Worm (Caenorhabditis elegans): ENCODE results near the gene D1014.13.

Gene D1014.13

DNA sequence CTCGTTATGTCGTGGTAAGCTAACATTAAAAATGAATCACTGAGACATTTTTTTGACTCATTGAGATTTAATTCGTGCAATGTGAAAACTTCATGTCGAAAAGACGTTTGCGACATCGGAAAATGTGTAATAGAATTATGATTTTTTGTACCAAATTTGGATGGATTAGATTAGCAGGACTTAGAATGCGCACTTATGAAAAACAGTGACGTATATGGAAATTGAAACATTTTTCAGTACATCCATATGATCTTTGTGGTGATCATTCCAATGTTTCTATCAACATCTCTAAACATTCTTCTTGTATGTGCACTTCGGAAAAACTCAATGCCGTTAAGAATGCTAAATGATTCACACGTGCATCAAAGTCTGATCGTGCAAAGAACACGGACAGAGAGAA is 914 bp upstream of the D1014.13 start:
- TF ChIP-seq elt-1 (tag; optimal IDR thresholded peaks at IDR 0.05), result no peak
- no peak for TF ChIP-seq lin-15B (tag; optimal IDR thresholded peaks at IDR 0.05)
- no peak for TF ChIP-seq eor-1 (tag; optimal IDR thresholded peaks at IDR 0.05)
- no peak for TF ChIP-seq fkh-2 (tag; optimal IDR thresholded peaks at IDR 0.05)
- TF ChIP-seq fkh-10 (GFP tag; optimal IDR thresholded peaks at IDR 0.05), result no peak

DNA sequence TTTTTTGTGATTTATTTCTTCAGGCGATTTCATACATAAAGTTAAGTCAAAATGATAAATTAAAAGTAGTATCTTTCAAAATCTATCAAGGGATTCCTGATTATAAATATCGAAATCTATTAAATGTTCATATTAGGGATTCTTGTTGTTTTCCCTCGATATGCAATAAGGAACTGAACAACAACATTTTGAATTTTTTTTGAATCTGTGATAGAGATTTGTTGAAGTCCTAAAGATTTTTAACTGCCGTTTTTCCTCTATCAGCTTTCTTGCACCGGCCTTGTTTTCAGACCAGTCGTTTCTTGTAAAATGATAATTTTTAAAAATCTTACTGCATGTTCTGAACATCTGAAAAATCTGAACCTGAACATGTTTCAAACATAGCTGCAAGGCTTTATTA is 10.3 kb downstream of the D1014.13 start:
- TF ChIP-seq fkh-10 (GFP tag; optimal IDR thresholded peaks at IDR 0.05) (no peak), skn-1 (tag; optimal IDR thresholded peaks at IDR 0.05) (no peak), lin-15B (tag; optimal IDR thresholded peaks at IDR 0.05) (no peak), jun-1 (tag; optimal IDR thresholded peaks at IDR 0.05) (no peak), nhr-76 (tag; optimal IDR thresholded peaks at IDR 0.05) (no peak), nhr-77 (tag; optimal IDR thresholded peaks at IDR 0.05) (no peak), nhr-12 (tag; optimal IDR thresholded peaks at IDR 0.05) (no peak), R02D3.7 (tag; optimal IDR thresholded peaks at IDR 0.05) (no peak), fos-1 (tag; optimal IDR thresholded peaks at IDR 0.05) (no peak), tbx-2 (tag; optimal IDR thresholded peaks at IDR 0.05) (no peak), elt-3 (tag; optimal IDR thresholded peaks at IDR 0.05) (no peak), ama-1 (optimal IDR thresholded peaks at IDR 0.05) (no peak), ceh-28 (tag; optimal IDR thresholded peaks at IDR 0.05) (no peak), pha-4 (tag; optimal IDR thresholded peaks at IDR 0.05) (no peak), nhr-28 (tag; optimal IDR thresholded peaks at IDR 0.05) (no peak), unc-62 (GFP tag; optimal IDR thresholded peaks at IDR 0.05) (no peak), lsy-12 (tag; optimal IDR thresholded peaks at IDR 0.05) (no peak), nhr-67 (tag; optimal IDR thresholded peaks at IDR 0.05) (no peak)

DNA sequence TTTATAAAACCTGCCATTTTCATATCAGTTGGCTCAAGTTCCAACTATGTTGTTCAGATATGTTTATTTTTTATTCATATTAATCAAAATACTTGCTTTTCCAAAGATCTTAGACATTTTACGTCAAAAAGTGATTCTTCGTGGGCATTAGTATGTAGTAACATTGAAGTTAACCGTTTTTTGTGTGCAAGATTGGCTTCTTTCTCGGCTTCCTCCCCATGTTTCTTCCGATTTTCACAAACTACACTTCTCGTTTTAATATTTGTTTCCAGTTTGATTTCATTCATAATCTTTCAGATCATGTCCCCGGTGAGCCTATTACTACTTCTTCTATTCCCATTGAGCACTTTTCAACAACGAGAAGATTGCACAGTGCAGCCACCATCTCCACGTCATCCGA is 12.0 kb downstream of the D1014.13 start, which contains the start of gene sul-2:
TSS of gene sul-2 (plus strand) at position 301 of the 400 bp plus-strand sequence.
- TF ChIP-seq elt-3 (tag; optimal IDR thresholded peaks at IDR 0.05) (no peak), jun-1 (tag; optimal IDR thresholded peaks at IDR 0.05) (no peak), nhr-237 (tag; optimal IDR thresholded peaks at IDR 0.05) (no peak), nhr-77 (tag; optimal IDR thresholded peaks at IDR 0.05) (no peak), mdl-1 (tag; optimal IDR thresholded peaks at IDR 0.05) (no peak), nhr-43 (tag; optimal IDR thresholded peaks at IDR 0.05; ENCODE audit: poor library complexity, severe bottlenecking) (no peak), fkh-10 (GFP tag; optimal IDR thresholded peaks at IDR 0.05) (no peak), R02D3.7 (tag; optimal IDR thresholded peaks at IDR 0.05) (no peak), ztf-11 (tag; optimal IDR thresholded peaks at IDR 0.05) (no peak), nhr-12 (tag; optimal IDR thresholded peaks at IDR 0.05) (no peak), nhr-28 (tag; optimal IDR thresholded peaks at IDR 0.05) (no peak), snpc-4 (tag; optimal IDR thresholded peaks at IDR 0.05) (no peak), lin-39 (tag; optimal IDR thresholded peaks at IDR 0.05) (no peak), sea-2 (GFP tag; optimal IDR thresholded peaks at IDR 0.05) (no peak)

DNA sequence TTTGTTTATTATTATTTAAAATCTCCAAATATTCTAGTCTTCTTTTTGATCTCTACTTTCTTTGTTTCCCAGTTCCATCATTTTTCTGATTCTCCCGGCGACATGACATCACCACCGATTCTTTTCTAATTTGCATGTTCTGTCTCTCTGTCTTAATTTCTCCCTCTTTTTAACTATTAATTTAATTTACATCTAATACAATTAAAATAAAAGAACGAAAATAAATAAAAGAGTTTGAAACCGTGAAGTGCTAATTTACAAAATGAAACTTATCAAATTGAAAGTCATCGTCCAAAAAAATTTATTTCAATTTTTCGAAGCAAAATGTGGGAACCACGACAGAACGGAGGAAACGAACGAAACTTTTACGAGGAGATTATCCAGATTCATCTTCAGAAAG is 14.2 kb downstream of the D1014.13 start, which contains the start of gene F20D6.6:
TSS of gene F20D6.6 (plus strand) at position 301 of the 400 bp plus-strand sequence.
- TF ChIP-seq pha-4 (tag; optimal IDR thresholded peaks at IDR 0.05) (no peak), jun-1 (tag; optimal IDR thresholded peaks at IDR 0.05) (no peak), elt-2 (tag; optimal IDR thresholded peaks at IDR 0.05) (no peak), tbx-2 (tag; optimal IDR thresholded peaks at IDR 0.05) (no peak), ztf-4 (tag; optimal IDR thresholded peaks at IDR 0.05) (no peak), ceh-82 (tag; optimal IDR thresholded peaks at IDR 0.05) (no peak), ceh-16 (tag; optimal IDR thresholded peaks at IDR 0.05) (no peak), nhr-11 (tag; optimal IDR thresholded peaks at IDR 0.05) (no peak), zag-1 (tag; optimal IDR thresholded peaks at IDR 0.05) (no peak), nfya-1 (tag; optimal IDR thresholded peaks at IDR 0.05; ENCODE audit: insufficient read depth) (no peak), ceh-9 (tag; optimal IDR thresholded peaks at IDR 0.05) (no peak), lsy-12 (tag; optimal IDR thresholded peaks at IDR 0.05) (no peak)

DNA sequence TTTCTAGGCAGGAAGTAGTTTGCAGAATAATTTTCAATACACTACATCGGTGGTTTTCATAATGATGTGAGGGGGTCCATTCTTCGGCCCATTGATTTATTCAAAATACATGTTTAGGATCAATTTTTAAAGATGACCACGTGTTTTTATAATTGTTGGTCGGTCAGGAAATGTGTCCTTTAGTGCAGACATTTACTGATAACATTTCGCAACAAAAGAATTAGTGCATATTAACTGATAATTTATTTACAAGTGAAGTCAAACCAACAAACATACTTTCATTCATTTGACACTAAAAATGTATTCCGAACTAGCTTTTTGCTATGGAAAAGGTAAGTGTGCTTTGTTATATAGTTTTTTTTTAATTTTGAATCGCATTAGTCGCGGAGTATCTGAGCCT is 16.3 kb downstream of the D1014.13 start, which contains the start of gene F20D6.5:
TSS of gene F20D6.5 (plus strand) at position 259 of the 400 bp plus-strand sequence.
- TF ChIP-seq elt-1 (tag; optimal IDR thresholded peaks at IDR 0.05) (no peak), elt-2 (tag; optimal IDR thresholded peaks at IDR 0.05) (peak; percentile 61), ztf-4 (tag; optimal IDR thresholded peaks at IDR 0.05) (no peak), nhr-237 (tag; optimal IDR thresholded peaks at IDR 0.05) (no peak), pqm-1 (tag; optimal IDR thresholded peaks at IDR 0.05) (peak; percentile 83), nhr-76 (tag; optimal IDR thresholded peaks at IDR 0.05) (no peak), ceh-82 (tag; optimal IDR thresholded peaks at IDR 0.05) (no peak), aly-2 (tag; optimal IDR thresholded peaks at IDR 0.05) (no peak)

Measured in whole organism, L3 larva.